Worm (Caenorhabditis elegans) whole organism, young adult: ENCODE data around the gene clec-124.

Experiments
- F10E7.11 ChIP-seq: sonication (generic microtip); optimal IDR thresholded peaks from 2 replicates; lab custom pipeline; 2017; ENCODE audit warnings: mild to moderate bottlenecking, missing genetic modification characterization, moderate library complexity, missing compliant biosample characterization
- bed-2 ChIP-seq: fragments of 200-800 bp; sonication (Bioruptor generic); IDR thresholded peaks from 2 replicates; pipeline ENCODE4 v1.3.6; 2022; ENCODE audit warnings: missing genetic modification reagents, missing genetic modification characterization, missing compliant biosample characterization
- ets-4 ChIP-seq: fragments of 200-800 bp; sonication (Bioruptor generic); optimal IDR thresholded peaks from 2 replicates; lab custom pipeline; 2018; ENCODE audit warnings: mild to moderate bottlenecking, missing genetic modification characterization, missing compliant biosample characterization
- lin-40 ChIP-seq: sonication (generic microtip); optimal IDR thresholded peaks from 2 replicates; lab custom pipeline; 2016; ENCODE audit warnings: missing genetic modification characterization, mild to moderate bottlenecking, missing compliant biosample characterization, missing genotype, missing genetic modification reagents
- snpc-4 ChIP-seq, 5 experiments: fragments of 150-350 bp in 1 of 5; sonication (generic microtip) in 4 of 5; optimal IDR thresholded peaks; 2 replicates each; lab custom pipeline; 2014 to 2018; ENCODE audit warnings: missing genetic modification characterization in 5 of 5, missing biosample characterization in 3 of 5, antibody characterized with exemption in 2 of 5, mild to moderate bottlenecking in 2 of 5, missing compliant biosample characterization in 2 of 5, missing genotype in 2 of 5, moderate library complexity in 2 of 5, missing genetic modification reagents in 1 of 5
- xnd-1 ChIP-seq: sonication (generic microtip); optimal IDR thresholded peaks from 2 replicates; lab custom pipeline; 2016; ENCODE audit warnings: missing genotype, missing genetic modification reagents, missing genetic modification characterization, missing compliant biosample characterization

- no peak for TF ChIP-seq xnd-1
- no peak for TF ChIP-seq ets-4
- no peak for TF ChIP-seq F10E7.11 (tag; lab: Kevin White, UChicago)
- no peak for TF ChIP-seq lin-40
- no peak for TF ChIP-seq snpc-4 (GFP tag; optimal IDR thresholded peaks at IDR 0.05; lab: Kevin White, UChicago)
- TF ChIP-seq snpc-4 (tag; optimal IDR thresholded peaks at IDR 0.05; lab: Kevin White, UChicago) = no peak
- TF ChIP-seq bed-2 = no peak
Measured at ce11 chrII:3225780-3226179, 23.7 kb upstream of the clec-124 start, which contains the start of gene ZC239.17.
